Fruit fly (Drosophila melanogaster): ENCODE data around the gene Daao2.

The Daao2 gene

DNA sequence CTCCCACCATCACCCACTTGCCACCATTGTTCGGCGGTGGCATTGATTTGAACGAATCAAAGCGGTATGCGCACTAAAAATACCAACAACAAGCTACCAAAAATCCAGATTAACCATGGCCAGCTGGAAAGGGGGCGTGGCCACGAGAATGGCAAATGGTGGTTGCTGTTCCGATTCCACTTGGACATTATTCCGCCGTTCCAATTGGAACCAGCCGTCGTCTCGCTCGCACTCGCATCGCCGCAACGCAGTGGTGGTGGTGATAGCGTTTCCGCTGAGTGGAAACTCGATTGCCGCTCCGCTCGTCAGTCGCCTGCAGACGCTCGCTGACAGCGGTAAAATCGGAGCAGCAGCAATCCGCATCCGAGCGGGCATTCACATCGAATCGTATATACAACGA lies 18.8 kb downstream of the Daao2 start, which contains the start of gene sens-2:
TSS of gene sens-2 (plus strand) at position 304 of the 400 bp plus-strand sequence.
- TF ChIP-seq CG7786 (GFP tag; optimal IDR thresholded peaks at IDR 0.05) (no peak), TFAM (GFP tag; optimal IDR thresholded peaks at IDR 0.05) (no peak), Neu2 (GFP tag; optimal IDR thresholded peaks at IDR 0.05; ENCODE audit: borderline replicate concordance) (peak; percentile 88), CG17829 (tag; optimal IDR thresholded peaks at IDR 0.05) (peak; percentile 9), NFAT (GFP tag; IDR thresholded peaks at IDR 0.05) (no peak), Rx (GFP tag; IDR thresholded peaks at IDR 0.05) (no peak), br (optimal IDR thresholded peaks at IDR 0.05) (no peak), bbx (GFP tag; IDR thresholded peaks at IDR 0.05; ENCODE audit: partially characterized antibody) (0 out of 2 replicates have a peak, but pooled peaks have one; percentile 33), Drgx (GFP tag; IDR thresholded peaks at IDR 0.05) (no peak), z (GFP tag; IDR thresholded peaks at IDR 0.05) (peak; percentile 87), CG7963 (GFP tag; IDR thresholded peaks at IDR 0.05; ENCODE audit: partially characterized antibody) (no peak), CG2678 (tag; optimal IDR thresholded peaks at IDR 0.05) (no peak), CG8478 (optimal IDR thresholded peaks at IDR 0.05) (peak; percentile 83), CG2129 (GFP tag; IDR thresholded peaks at IDR 0.05; ENCODE audit: partially characterized antibody) (no peak), ci (GFP tag; IDR thresholded peaks at IDR 0.05) (peak; percentile 76; the same call in 2 of the 3 replicates), CG1024 (GFP tag; IDR thresholded peaks at IDR 0.05) (peak; percentile 47; the same call in 1 of the 2 replicates), ato (GFP tag; IDR thresholded peaks at IDR 0.05; ENCODE audit: partially characterized antibody) (no peak), Bdp1 (GFP tag; optimal IDR thresholded peaks at IDR 0.05) (no peak), CG12155 (GFP tag; optimal IDR thresholded peaks at IDR 0.05) (peak; percentile 19), CG9727 (GFP tag; optimal IDR thresholded peaks at IDR 0.05) (no peak), rib (GFP tag; IDR thresholded peaks at IDR 0.05) (no peak), wek (GFP tag; optimal IDR thresholded peaks at IDR 0.05) (peak; percentile 6), ems (GFP tag; optimal IDR thresholded peaks at IDR 0.05) (no peak), Atf6 (GFP tag; IDR thresholded peaks at IDR 0.05) (no peak), onecut (GFP tag; IDR thresholded peaks at IDR 0.05) (peak; percentile 35; the same call in 1 of the 2 replicates), CG17385 (GFP tag; optimal IDR thresholded peaks at IDR 0.05) (no peak), nerfin-1 (tag; optimal IDR thresholded peaks at IDR 0.05) (peak; percentile 36), Hand (GFP tag; optimal IDR thresholded peaks at IDR 0.05) (no peak), CG34224 (GFP tag; IDR thresholded peaks at IDR 0.05; ENCODE audit: partially characterized antibody) (peak; percentile 33; the same call in 1 of the 3 replicates), MBD-R2 (GFP tag; IDR thresholded peaks at IDR 0.05) (0 out of 2 replicates have a peak, but pooled peaks have one; percentile 9), pfk (GFP tag; optimal IDR thresholded peaks at IDR 0.05) (peak; percentile 99), Trl (optimal IDR thresholded peaks at IDR 0.05) (no peak), Trl (GFP tag; optimal IDR thresholded peaks at IDR 0.05) (no peak), chinmo (GFP tag; IDR thresholded peaks at IDR 0.05; ENCODE audit: partially characterized antibody) (peak; percentile 74; the same call in 1 of the 4 replicates), CG15601 (tag; optimal IDR thresholded peaks at IDR 0.05) (no peak), abd-A (tag; optimal IDR thresholded peaks at IDR 0.05) (peak; percentile 74), oc (tag; optimal IDR thresholded peaks at IDR 0.05) (peak; percentile 80), CG10274 (GFP tag; optimal IDR thresholded peaks at IDR 0.05) (no peak), Fer1 (GFP tag; optimal IDR thresholded peaks at IDR 0.05) (peak; percentile 0), yki (optimal IDR thresholded peaks at IDR 0.05) (no peak), CG10321 (GFP tag; IDR thresholded peaks at IDR 0.05) (peak; percentile 94), CG7556 (GFP tag; optimal IDR thresholded peaks at IDR 0.05) (no peak), Nf-YC (tag; optimal IDR thresholded peaks at IDR 0.05) (peak; percentile 99), prd (optimal IDR thresholded peaks at IDR 0.05) (no peak), prd (GFP tag; IDR thresholded peaks at IDR 0.05) (no peak), usp (GFP tag; optimal IDR thresholded peaks at IDR 0.05) (no peak), CG1832 (GFP tag; optimal IDR thresholded peaks at IDR 0.05) (peak; percentile 85), CG33213 (GFP tag; optimal IDR thresholded peaks at IDR 0.05) (no peak), inv (GFP tag; IDR thresholded peaks at IDR 0.05; ENCODE audit: partially characterized antibody) (no peak), CG15479 (GFP tag; optimal IDR thresholded peaks at IDR 0.05) (no peak), CG11695 (GFP tag; IDR thresholded peaks at IDR 0.05) (0 out of 3 replicates have a peak, but pooled peaks have one; percentile 26), Dp (GFP tag; optimal IDR thresholded peaks at IDR 0.05) (no peak)

Data from whole organism, embryonic.